Worm (Caenorhabditis elegans): ENCODE results near the gene fbxb-37.
A peak's percentile ranks its signal among the peaks of the same experiment; 100 is the strongest.

The fbxb-37 gene

DNA sequence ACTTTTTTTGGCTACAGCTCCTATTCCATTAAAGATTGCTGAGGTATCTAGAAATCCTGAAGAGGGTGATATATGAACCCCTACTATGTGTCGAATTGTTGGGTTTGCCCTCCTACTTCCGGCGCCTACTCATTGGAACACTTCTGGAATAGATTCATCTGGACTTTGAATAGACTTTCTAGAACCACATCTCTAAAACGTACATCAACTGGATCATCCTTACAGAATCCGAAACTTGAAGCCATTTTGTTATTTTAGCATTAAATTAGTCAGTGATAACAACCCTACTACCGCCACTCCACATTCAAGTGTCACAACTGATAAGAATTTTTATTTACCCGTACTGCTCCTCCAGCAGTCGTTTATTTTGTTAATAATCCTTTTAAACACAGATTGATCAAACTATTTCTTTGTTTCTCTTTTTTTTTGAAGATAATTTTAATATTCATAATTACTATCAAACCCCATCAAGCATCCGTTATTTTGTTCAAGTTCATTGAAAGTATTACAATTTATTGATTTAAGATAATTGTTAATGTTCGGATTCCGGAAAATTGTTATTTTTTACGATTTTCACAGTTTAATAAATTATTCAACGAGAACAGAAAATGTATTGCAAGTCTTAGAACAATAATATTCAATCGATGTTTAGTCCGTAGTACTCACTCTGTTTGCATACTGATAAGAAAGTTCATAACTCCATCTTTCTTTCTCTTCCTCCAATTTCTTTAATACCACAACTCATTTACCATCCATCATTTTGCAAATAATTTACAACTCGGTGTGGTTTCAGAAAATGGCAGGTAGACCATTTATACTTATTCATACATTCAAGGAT is 5.7 kb upstream of the fbxb-37 start, which contains the start of gene math-42:
TSS of gene math-42 (plus strand) at position 788 of the 838 bp plus-strand sequence.
- TF ChIP-seq lim-7 (GFP tag; IDR thresholded peaks at IDR 0.05), result no peak
- peak; percentile 57 for TF ChIP-seq aha-1 (tag)
- no peak for TF ChIP-seq hmg-1.1 (GFP tag; IDR thresholded peaks at IDR 0.05)
- TF ChIP-seq fkh-10 (GFP tag; optimal IDR thresholded peaks at IDR 0.05), result no peak
- no peak for TF ChIP-seq set-16 (GFP tag; IDR thresholded peaks at IDR 0.05)
- no peak for TF ChIP-seq zip-11 (GFP tag; IDR thresholded peaks at IDR 0.05)
- TF ChIP-seq ztf-7 (tag; optimal IDR thresholded peaks at IDR 0.05), result no peak
- no peak for TF ChIP-seq nhr-11 (tag; optimal IDR thresholded peaks at IDR 0.05)
- TF ChIP-seq php-3 (GFP tag; IDR thresholded peaks at IDR 0.05), result no peak
- TF ChIP-seq nhr-48 (tag; optimal IDR thresholded peaks at IDR 0.05), result no peak
- TF ChIP-seq nhr-102 (tag; optimal IDR thresholded peaks at IDR 0.05), result no peak
- TF ChIP-seq spr-3 (GFP tag; optimal IDR thresholded peaks at IDR 0.05), result no peak
- TF ChIP-seq mes-2 (tag; optimal IDR thresholded peaks at IDR 0.05; ENCODE audit: poor library complexity, severe bottlenecking), result no peak
- TF ChIP-seq ceh-82 (tag; optimal IDR thresholded peaks at IDR 0.05), result no peak
- no peak for TF ChIP-seq nhr-6 (tag; optimal IDR thresholded peaks at IDR 0.05)
- TF ChIP-seq nhr-10 (tag; optimal IDR thresholded peaks at IDR 0.05), result no peak
- TF ChIP-seq T26A8.4 (GFP tag; IDR thresholded peaks at IDR 0.05), result no peak
- TF ChIP-seq ceh-20 (GFP tag; IDR thresholded peaks at IDR 0.05), result no peak
- no peak for TF ChIP-seq arid-1 (GFP tag; conservative IDR thresholded peaks at IDR 0.05)
- TF ChIP-seq mxl-3 (GFP tag; optimal IDR thresholded peaks at IDR 0.05), result no peak
- TF ChIP-seq ceh-32 (tag; optimal IDR thresholded peaks at IDR 0.05; ENCODE audit: poor library complexity), result no peak
- TF ChIP-seq ctbp-1 (GFP tag; IDR thresholded peaks at IDR 0.05), result no peak
- no peak for TF ChIP-seq madf-9 (GFP tag; conservative IDR thresholded peaks at IDR 0.05)
- no peak for TF ChIP-seq nhr-237 (tag; optimal IDR thresholded peaks at IDR 0.05)
- no peak for TF ChIP-seq F26F4.8 (GFP tag; conservative IDR thresholded peaks at IDR 0.05)
- TF ChIP-seq daf-8 (GFP tag; IDR thresholded peaks at IDR 0.05), result no peak
- no peak for TF ChIP-seq vab-7 (GFP tag; IDR thresholded peaks at IDR 0.05)
- no peak for TF ChIP-seq Y5F2A.4 (GFP tag; optimal IDR thresholded peaks at IDR 0.05)
- TF ChIP-seq nhr-25 (tag; optimal IDR thresholded peaks at IDR 0.05; ENCODE audit: borderline replicate concordance, insufficient read depth), result no peak
- no peak for TF ChIP-seq attf-4 (tag; optimal IDR thresholded peaks at IDR 0.05)
- peak in 1 of 2 experiments; percentile 62 for TF ChIP-seq unc-62 (GFP tag; optimal IDR thresholded peaks at IDR 0.05 in 1 of 2)
- TF ChIP-seq unc-62 (tag; optimal IDR thresholded peaks at IDR 0.05), result no peak
- no peak for TF ChIP-seq madf-5 (GFP tag; IDR thresholded peaks at IDR 0.05)
- no peak for TF ChIP-seq zfp-2 (tag; optimal IDR thresholded peaks at IDR 0.05)
- no peak for TF ChIP-seq R02D3.7 (tag; optimal IDR thresholded peaks at IDR 0.05)
- no peak for TF ChIP-seq lin-38 (GFP tag; IDR thresholded peaks at IDR 0.05)
- TF ChIP-seq jun-1 (tag; optimal IDR thresholded peaks at IDR 0.05), result no peak
- TF ChIP-seq nhr-42 (GFP tag; IDR thresholded peaks at IDR 0.05), result no peak
- TF ChIP-seq mxl-2 (GFP tag; conservative IDR thresholded peaks at IDR 0.05), result no peak
- peak; percentile 31 for TF ChIP-seq nhr-28 (tag; optimal IDR thresholded peaks at IDR 0.05)
- no peak for TF ChIP-seq daf-16 (GFP tag; optimal IDR thresholded peaks at IDR 0.05)
- peak; percentile 63 for TF ChIP-seq daf-16 (tag; optimal IDR thresholded peaks at IDR 0.05)
- no peak for TF ChIP-seq zag-1 (tag; optimal IDR thresholded peaks at IDR 0.05)
- no peak for TF ChIP-seq nhr-76 (tag; optimal IDR thresholded peaks at IDR 0.05)
- no peak for TF ChIP-seq ceh-44 (GFP tag; IDR thresholded peaks at IDR 0.05)
- no peak for TF ChIP-seq lin-1 (GFP tag; IDR thresholded peaks at IDR 0.05)
- TF ChIP-seq unc-39 (tag; optimal IDR thresholded peaks at IDR 0.05), result no peak
- TF ChIP-seq dmd-6 (GFP tag; IDR thresholded peaks at IDR 0.05), result peak; percentile 9; the same call in 1 of the 2 replicates
- no peak for TF ChIP-seq unc-130 (GFP tag; optimal IDR thresholded peaks at IDR 0.05)
- TF ChIP-seq Y75B8A.6 (GFP tag; IDR thresholded peaks at IDR 0.05), result no peak
- TF ChIP-seq pqm-1 (tag; optimal IDR thresholded peaks at IDR 0.05), result peak; percentile 52

Data from whole organism, L4 larva.